Fruit fly (Drosophila melanogaster): ENCODE data around the gene CG33928.
A peak's percentile ranks its signal among the peaks of the same experiment; 100 is the strongest.

CG33928 gene

DNA sequence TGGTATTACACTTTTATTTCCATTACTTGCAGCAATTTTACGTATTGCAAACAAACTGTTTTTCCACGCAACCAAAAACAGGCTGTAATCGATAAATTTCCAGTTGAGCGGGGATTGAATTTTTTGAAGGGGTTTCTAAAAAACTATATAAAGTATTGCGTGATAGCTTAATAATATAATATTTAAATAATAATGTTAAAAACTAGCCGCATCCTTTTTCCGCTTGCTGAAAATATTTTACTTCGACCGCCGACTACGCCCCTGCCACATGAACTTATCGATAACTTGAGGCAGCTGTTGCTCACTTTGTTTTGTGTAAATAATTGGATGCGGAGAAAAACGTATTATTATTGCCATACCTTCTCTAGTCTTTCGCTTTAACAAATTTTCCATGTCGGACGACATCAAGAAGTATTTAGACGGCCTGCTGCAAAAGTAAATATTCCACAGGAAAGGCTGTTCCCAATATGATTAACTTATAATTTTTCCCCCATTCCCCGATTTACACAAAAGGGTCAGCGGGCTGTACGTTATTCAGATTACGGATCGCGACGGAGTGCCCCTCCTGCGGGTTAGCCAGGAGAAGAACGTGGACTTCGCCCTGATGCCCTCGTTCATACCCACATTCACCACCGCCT is 44.7 kb upstream of the CG33928 start, which contains the start of the genes fws and Lamtor3 (continued):
- peak; percentile 96 for TF ChIP-seq CG4424 (GFP tag; optimal IDR thresholded peaks at IDR 0.05)
- TF ChIP-seq shn (GFP tag; optimal IDR thresholded peaks at IDR 0.05) = peak; percentile 85
- TF ChIP-seq CG12299 (tag; optimal IDR thresholded peaks at IDR 0.05) = peak; percentile 94
- TF ChIP-seq ro (GFP tag; IDR thresholded peaks at IDR 0.05) = peak; percentile 97
- TF ChIP-seq unc-4 (GFP tag; IDR thresholded peaks at IDR 0.05; ENCODE audit: partially characterized antibody) = peak; percentile 52; the same call in 1 of the 2 replicates
- peak; percentile 51 for TF ChIP-seq BEAF-32 (GFP tag; optimal IDR thresholded peaks at IDR 0.05)
- TF ChIP-seq TFAM (GFP tag; optimal IDR thresholded peaks at IDR 0.05) = peak; percentile 70
- TF ChIP-seq disco-r (GFP tag; optimal IDR thresholded peaks at IDR 0.05) = peak; percentile 73
- TF ChIP-seq ranshi (GFP tag; IDR thresholded peaks at IDR 0.05) = peak; percentile 99
- TF ChIP-seq CG10959 (GFP tag; IDR thresholded peaks at IDR 0.05) = peak; percentile 96
- peak; percentile 96 for TF ChIP-seq CG7271 (tag; optimal IDR thresholded peaks at IDR 0.05)
- TF ChIP-seq repo (GFP tag; optimal IDR thresholded peaks at IDR 0.05) = peak; percentile 53
- TF ChIP-seq Hmx (GFP tag; optimal IDR thresholded peaks at IDR 0.05) = peak; percentile 61
- TF ChIP-seq ems (GFP tag; optimal IDR thresholded peaks at IDR 0.05) = peak; percentile 90
- peak; percentile 26 for TF ChIP-seq CG15479 (GFP tag; optimal IDR thresholded peaks at IDR 0.05)
- peak; percentile 72 for TF ChIP-seq Side (GFP tag; optimal IDR thresholded peaks at IDR 0.05)
- TF ChIP-seq CG8359 (GFP tag; optimal IDR thresholded peaks at IDR 0.05; ENCODE audit: borderline replicate concordance) = peak; percentile 90
- peak; percentile 20 for TF ChIP-seq sima (GFP tag; optimal IDR thresholded peaks at IDR 0.05)
- TF ChIP-seq Chrac-16 (GFP tag; optimal IDR thresholded peaks at IDR 0.05) = peak; percentile 97
- TF ChIP-seq CG16779 (GFP tag; IDR thresholded peaks at IDR 0.05) = peak; percentile 98
- peak; percentile 97 for TF ChIP-seq Poxn (GFP tag; IDR thresholded peaks at IDR 0.05)
- TF ChIP-seq CG11085 (GFP tag; IDR thresholded peaks at IDR 0.05) = peak; percentile 99
- peak; percentile 95 for TF ChIP-seq CG12071 (GFP tag; optimal IDR thresholded peaks at IDR 0.05)
- no peak for TF ChIP-seq HLHmδ (GFP tag; optimal IDR thresholded peaks at IDR 0.05)
- TF ChIP-seq vnd (GFP tag; IDR thresholded peaks at IDR 0.05; ENCODE audit: partially characterized antibody) = no peak
- TF ChIP-seq org-1 (GFP tag; optimal IDR thresholded peaks at IDR 0.05) = peak; percentile 95
- peak; percentile 96 for TF ChIP-seq CG30403 (GFP tag; optimal IDR thresholded peaks at IDR 0.05)
- TF ChIP-seq CG13894 (tag; optimal IDR thresholded peaks at IDR 0.05) = peak; percentile 94
- TF ChIP-seq CG18476 (GFP tag; optimal IDR thresholded peaks at IDR 0.05) = peak; percentile 94
- peak; percentile 72 for TF ChIP-seq Hey (tag; optimal IDR thresholded peaks at IDR 0.05)
- no peak for TF ChIP-seq kni (GFP tag; optimal IDR thresholded peaks at IDR 0.05)
- TF ChIP-seq ac (GFP tag; optimal IDR thresholded peaks at IDR 0.05) = peak; percentile 86
- TF ChIP-seq salm (tag; optimal IDR thresholded peaks at IDR 0.05) = peak; percentile 96
- peak; percentile 95 for TF ChIP-seq CG11504 (tag; optimal IDR thresholded peaks at IDR 0.05)
- TF ChIP-seq dan (GFP tag; IDR thresholded peaks at IDR 0.05) = peak; percentile 97
- peak; percentile 98 for TF ChIP-seq CG2120 (GFP tag; optimal IDR thresholded peaks at IDR 0.05)
- TF ChIP-seq Deaf1 (tag; optimal IDR thresholded peaks at IDR 0.05) = peak; percentile 77
- TF ChIP-seq CG1792 (GFP tag; optimal IDR thresholded peaks at IDR 0.05) = peak; percentile 48
- peak; percentile 75 for TF ChIP-seq Ets97D (GFP tag; optimal IDR thresholded peaks at IDR 0.05)
- TF ChIP-seq sens (GFP tag) = peak; percentile 97
- TF ChIP-seq bigmax (GFP tag; optimal IDR thresholded peaks at IDR 0.05) = peak; percentile 75
- TF ChIP-seq E2f2 (GFP tag; IDR thresholded peaks at IDR 0.05) = peak; percentile 90
- peak; percentile 86 for TF ChIP-seq Nf-YB (GFP tag; optimal IDR thresholded peaks at IDR 0.05)
- TF ChIP-seq row (GFP tag; IDR thresholded peaks at IDR 0.05) = peak; percentile 99
- peak; percentile 98 for TF ChIP-seq CG9215 (GFP tag; IDR thresholded peaks at IDR 0.05)
- TF ChIP-seq pfk (GFP tag; optimal IDR thresholded peaks at IDR 0.05) = no peak
- peak; percentile 86 for TF ChIP-seq tup (GFP tag; optimal IDR thresholded peaks at IDR 0.05)
- no peak for TF ChIP-seq br (optimal IDR thresholded peaks at IDR 0.05)
- no peak for TF ChIP-seq Tbp (GFP tag; optimal IDR thresholded peaks at IDR 0.05)
- no peak for TF ChIP-seq hb (GFP tag; IDR thresholded peaks at IDR 0.05; ENCODE audit: partially characterized antibody)
- peak; percentile 99 for TF ChIP-seq CG32532 (GFP tag; IDR thresholded peaks at IDR 0.05)
